Worm (Caenorhabditis elegans) whole organism, mixed stage, embryonic: Measurements from ENCODE around the gene C40H1.7.

Experiments
- M03D4.4 ChIP-seq: sonication (generic microtip); optimal IDR thresholded peaks from 2 replicates; lab custom pipeline; 2017; ENCODE audit warnings: mild to moderate bottlenecking, missing genetic modification characterization, missing compliant biosample characterization
- blmp-1 ChIP-seq: fragments of 150-350 bp; optimal IDR thresholded peaks from 2 replicates; lab custom pipeline; 2014; ENCODE audit warnings: missing biosample characterization, missing genetic modification characterization
- ceh-39 ChIP-seq: fragments of 150-350 bp; optimal IDR thresholded peaks from 2 replicates; lab custom pipeline; 2014; ENCODE audit warnings: missing biosample characterization, missing genetic modification characterization
- ceh-43 ChIP-seq: fragments of 200-800 bp; sonication (Bioruptor generic); optimal IDR thresholded peaks from 2 replicates; lab custom pipeline; 2018; ENCODE audit warnings: mild to moderate bottlenecking, missing genetic modification characterization, moderate library complexity, missing compliant biosample characterization
- ceh-83 ChIP-seq: fragments of 200-800 bp; sonication (Bioruptor generic); optimal IDR thresholded peaks from 2 replicates; lab custom pipeline; 2018; ENCODE audit warnings: mild to moderate bottlenecking, missing genetic modification characterization, missing compliant biosample characterization
- ces-1 ChIP-seq: fragments of 150-350 bp; optimal IDR thresholded peaks from 2 replicates; lab custom pipeline; 2014; ENCODE audit warnings: missing biosample characterization, missing genetic modification reagents, missing genetic modification characterization
- drap-1 ChIP-seq: fragments of 200-800 bp; sonication (Bioruptor generic); optimal IDR thresholded peaks from 3 replicates; lab custom pipeline; 2018; ENCODE audit warnings: mild to moderate bottlenecking, missing genetic modification characterization, missing compliant biosample characterization
- elt-1 ChIP-seq: sonication (generic microtip); optimal IDR thresholded peaks from 2 replicates; lab custom pipeline; 2017; ENCODE audit warnings: missing genetic modification characterization, mild to moderate bottlenecking, missing compliant biosample characterization, antibody characterized with exemption, moderate library complexity, borderline replicate concordance; ENCODE audit not compliant: insufficient read depth
- elt-3 ChIP-seq: fragments of 150-350 bp; optimal IDR thresholded peaks from 2 replicates; lab custom pipeline; 2014; ENCODE audit warnings: missing biosample characterization, missing genetic modification characterization
- ham-2 ChIP-seq: fragments of 200-800 bp; sonication (Bioruptor generic); optimal IDR thresholded peaks from 2 replicates; lab custom pipeline; 2018; ENCODE audit warnings: mild to moderate bottlenecking, missing genetic modification characterization, missing compliant biosample characterization
- hlh-1 ChIP-seq: fragments of 150-350 bp; optimal IDR thresholded peaks from 2 replicates; lab custom pipeline; 2014; ENCODE audit warnings: missing biosample characterization, missing genetic modification reagents, missing genetic modification characterization
- lin-13 ChIP-seq: fragments of 150-350 bp; optimal IDR thresholded peaks from 2 replicates; lab custom pipeline; 2014; ENCODE audit warnings: missing biosample characterization, missing genetic modification characterization
- lin-32 ChIP-seq: fragments of 200-800 bp; sonication (Bioruptor generic); optimal IDR thresholded peaks from 2 replicates; lab custom pipeline; 2018; ENCODE audit warnings: mild to moderate bottlenecking, missing genetic modification characterization, missing compliant biosample characterization
- mab-5 ChIP-seq: fragments of 150-350 bp; optimal IDR thresholded peaks from 2 replicates; lab custom pipeline; 2014; ENCODE audit warnings: missing biosample characterization, missing genetic modification characterization
- mep-1 ChIP-seq: fragments of 150-350 bp; optimal IDR thresholded peaks from 2 replicates; lab custom pipeline; 2017; ENCODE audit warnings: missing biosample characterization, missing genetic modification reagents, missing genetic modification characterization, inconsistent platforms
- mls-2 ChIP-seq: sonication (generic microtip); optimal IDR thresholded peaks from 2 replicates; lab custom pipeline; 2016; ENCODE audit warnings: mild to moderate bottlenecking, missing genetic modification characterization, moderate library complexity, missing compliant biosample characterization
- nhr-12 ChIP-seq: fragments of 150-350 bp; optimal IDR thresholded peaks from 2 replicates; lab custom pipeline; 2014; ENCODE audit warnings: missing biosample characterization, missing genetic modification characterization
- nhr-237 ChIP-seq: fragments of 150-350 bp; optimal IDR thresholded peaks from 2 replicates; lab custom pipeline; 2014; ENCODE audit warnings: missing biosample characterization, missing genetic modification characterization
- nhr-28 ChIP-seq: fragments of 150-350 bp; optimal IDR thresholded peaks from 2 replicates; lab custom pipeline; 2014; ENCODE audit warnings: missing biosample characterization, missing genetic modification characterization
- nhr-76 ChIP-seq: sonication (generic microtip); optimal IDR thresholded peaks from 2 replicates; lab custom pipeline; 2017; ENCODE audit warnings: missing biosample characterization, missing genetic modification characterization
- pha-4 ChIP-seq: fragments of 150-350 bp; optimal IDR thresholded peaks from 2 replicates; lab custom pipeline; 2018; ENCODE audit warnings: missing biosample characterization, missing genetic modification reagents, missing genetic modification characterization
- sem-2 ChIP-seq: fragments of 200-800 bp; sonication (Bioruptor generic); optimal IDR thresholded peaks from 2 replicates; lab custom pipeline; 2018; ENCODE audit warnings: mild to moderate bottlenecking, missing genetic modification characterization, missing compliant biosample characterization
- sptf-1 ChIP-seq: sonication (generic microtip); optimal IDR thresholded peaks from 2 replicates; lab custom pipeline; 2017; ENCODE audit warnings: mild to moderate bottlenecking, missing genetic modification characterization, moderate library complexity, missing compliant biosample characterization
- tbx-8 ChIP-seq: fragments of 200-800 bp; sonication (Bioruptor generic); optimal IDR thresholded peaks from 2 replicates; lab custom pipeline; 2018; ENCODE audit warnings: mild to moderate bottlenecking, missing genetic modification characterization, moderate library complexity, missing compliant biosample characterization
- unc-120 ChIP-seq: sonication (generic microtip); optimal IDR thresholded peaks from 2 replicates; lab custom pipeline; 2017; ENCODE audit warnings: missing genetic modification characterization, missing compliant biosample characterization; ENCODE audit not compliant: poor library complexity, severe bottlenecking
- unc-39 ChIP-seq: fragments of 150-350 bp; optimal IDR thresholded peaks from 2 replicates; lab custom pipeline; 2014; ENCODE audit warnings: missing biosample characterization, missing genetic modification characterization
- unc-62 ChIP-seq: fragments of 150-350 bp; optimal IDR thresholded peaks from 2 replicates; lab custom pipeline; 2014; ENCODE audit warnings: missing biosample characterization, missing genetic modification reagents, missing genetic modification characterization
- zip-8 ChIP-seq: fragments of 150-350 bp; optimal IDR thresholded peaks from 2 replicates; lab custom pipeline; 2014; ENCODE audit warnings: missing biosample characterization, missing genetic modification characterization
- ztf-11 ChIP-seq: fragments of 150-350 bp; optimal IDR thresholded peaks from 2 replicates; lab custom pipeline; 2014; ENCODE audit warnings: missing biosample characterization, missing genetic modification characterization

C40H1.7 gene

DNA sequence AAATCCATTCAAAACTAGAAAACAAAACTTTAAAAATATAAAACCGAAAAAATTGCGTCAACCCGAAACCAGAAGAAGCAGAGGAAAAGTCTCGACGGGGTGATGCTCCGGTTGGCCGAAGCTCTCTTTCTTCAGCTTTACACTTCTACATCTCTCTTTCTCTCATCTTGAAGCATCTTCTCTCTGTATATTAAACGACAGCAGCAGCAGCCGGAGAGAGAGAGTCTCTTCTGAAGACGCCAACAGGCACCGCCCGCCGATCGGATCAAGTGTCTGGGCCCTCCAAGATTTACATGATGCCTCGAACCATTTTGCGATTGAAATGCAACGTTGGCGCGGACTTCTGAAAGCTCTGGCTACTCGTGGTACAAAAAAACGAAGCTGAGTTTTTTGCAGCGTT lies 21.9 kb downstream of the C40H1.7 start:
- no peak for TF ChIP-seq ceh-43
- TF ChIP-seq hlh-1 (tag; lab: Kevin White, UChicago): peak; percentile 91
- TF ChIP-seq ham-2 (GFP tag; lab: Kevin White, UChicago): no peak
- peak; percentile 24 for TF ChIP-seq unc-62 (GFP tag; lab: Kevin White, UChicago)
- TF ChIP-seq, all 35 proteins: peak for 2

DNA sequence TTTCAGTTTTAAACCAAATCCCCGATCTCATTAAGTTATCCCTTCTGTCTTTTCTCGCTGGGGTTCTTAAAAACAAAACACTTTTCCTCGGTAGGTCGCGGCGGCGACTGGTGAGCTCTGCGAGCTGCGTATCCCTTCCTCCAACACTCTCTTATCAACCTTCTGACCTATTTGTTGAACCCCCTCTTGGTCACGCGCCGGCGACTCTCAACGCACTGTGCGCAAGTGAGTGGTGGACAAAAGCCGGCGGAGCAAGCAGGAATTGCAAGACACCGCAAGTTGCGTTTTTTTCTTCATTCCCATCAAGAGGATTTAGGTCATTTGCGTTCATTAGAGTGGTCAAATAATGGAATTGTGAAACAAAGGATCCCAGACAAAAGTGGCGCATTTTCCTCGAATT lies 29.0 kb downstream of the C40H1.7 start:
- TF ChIP-seq sptf-1 (tag; lab: Kevin White, UChicago): no peak
- peak; percentile 34 for TF ChIP-seq pha-4

DNA sequence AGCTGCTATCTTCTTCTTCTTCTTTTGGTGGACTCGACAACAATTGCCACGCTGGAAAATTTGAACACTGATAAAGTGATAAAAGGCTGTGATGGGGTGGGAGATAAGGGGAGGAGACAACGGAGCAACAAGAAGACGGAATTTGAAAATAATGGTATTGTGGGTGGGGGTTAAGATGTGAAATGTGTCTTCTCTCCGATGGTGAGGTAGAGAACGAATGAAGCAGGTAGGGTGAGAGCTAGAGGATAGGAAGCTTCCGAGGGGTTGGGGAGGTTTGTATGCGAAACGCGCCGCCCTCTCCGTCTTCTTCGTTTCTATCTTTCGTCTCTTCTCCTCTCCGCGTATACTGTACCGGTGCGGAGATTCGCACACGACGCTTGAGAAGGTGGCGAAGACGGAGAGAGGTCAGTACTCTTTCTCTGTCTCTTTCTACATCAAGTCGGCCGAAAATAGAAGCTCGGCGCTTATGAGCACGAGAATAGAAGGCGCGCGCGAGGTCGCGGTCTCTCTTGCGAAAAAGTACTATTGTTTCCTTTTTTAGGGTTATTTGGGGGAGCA lies 30.7 kb downstream of the C40H1.7 start, which contains the start of gene chtb-1:
Gene chtb-1 (minus strand): TSS at position 51 of the 558 bp plus-strand sequence.
- TF ChIP-seq nhr-237 (tag; lab: Kevin White, UChicago): no peak
- no peak for TF ChIP-seq ceh-83 (GFP tag; lab: Kevin White, UChicago)
- TF ChIP-seq mab-5: no peak
- no peak for TF ChIP-seq M03D4.4 (tag; lab: Kevin White, UChicago)
- no peak for TF ChIP-seq sptf-1 (tag; lab: Kevin White, UChicago)
- TF ChIP-seq zip-8 (tag; lab: Kevin White, UChicago): no peak
- TF ChIP-seq nhr-76: no peak
- TF ChIP-seq hlh-1 (tag; lab: Kevin White, UChicago): no peak
- TF ChIP-seq mep-1 (tag; lab: Kevin White, UChicago): no peak
- TF ChIP-seq tbx-8 (GFP tag; lab: Kevin White, UChicago): no peak
- TF ChIP-seq ztf-11 (tag; lab: Kevin White, UChicago): no peak
- TF ChIP-seq lin-13: no peak
- TF ChIP-seq unc-120 (tag; lab: Kevin White, UChicago): no peak
- TF ChIP-seq ceh-43: no peak
- TF ChIP-seq elt-1 (tag; lab: Kevin White, UChicago): no peak
- no peak for TF ChIP-seq elt-3
- no peak for TF ChIP-seq drap-1 (GFP tag; lab: Kevin White, UChicago)
- no peak for TF ChIP-seq nhr-28 (tag; lab: Kevin White, UChicago)
- TF ChIP-seq, all 35 proteins: peak for 0

DNA sequence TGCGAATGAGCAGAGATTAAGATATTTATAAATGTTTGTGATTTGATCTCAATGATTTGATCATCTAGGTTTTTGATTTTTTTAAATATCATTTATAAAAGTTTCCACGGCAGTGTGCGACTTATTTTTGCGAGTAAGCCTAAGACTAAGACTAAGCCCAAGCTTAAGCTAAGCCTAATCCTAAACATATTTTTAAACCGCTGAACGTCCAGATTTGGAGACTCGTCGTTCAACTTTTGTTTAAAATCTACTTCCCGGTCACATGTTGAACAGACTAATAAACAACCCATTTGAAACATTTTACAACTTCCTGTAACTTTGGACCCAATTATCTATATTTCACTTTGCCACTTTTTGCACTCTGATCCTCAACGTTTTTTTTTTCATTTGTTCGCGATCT lies 34.2 kb downstream of the C40H1.7 start, which contains the start of gene K04H4.5:
Gene K04H4.5 (plus strand): TSS at position 301 of the 400 bp plus-strand sequence.
- TF ChIP-seq ceh-39 (tag; lab: Kevin White, UChicago) (no peak), ceh-83 (GFP tag; lab: Kevin White, UChicago) (no peak), ham-2 (GFP tag; lab: Kevin White, UChicago) (no peak), mab-5 (no peak), nhr-237 (tag; lab: Kevin White, UChicago) (no peak)
- TF ChIP-seq, all 35 proteins: peak for 0

DNA sequence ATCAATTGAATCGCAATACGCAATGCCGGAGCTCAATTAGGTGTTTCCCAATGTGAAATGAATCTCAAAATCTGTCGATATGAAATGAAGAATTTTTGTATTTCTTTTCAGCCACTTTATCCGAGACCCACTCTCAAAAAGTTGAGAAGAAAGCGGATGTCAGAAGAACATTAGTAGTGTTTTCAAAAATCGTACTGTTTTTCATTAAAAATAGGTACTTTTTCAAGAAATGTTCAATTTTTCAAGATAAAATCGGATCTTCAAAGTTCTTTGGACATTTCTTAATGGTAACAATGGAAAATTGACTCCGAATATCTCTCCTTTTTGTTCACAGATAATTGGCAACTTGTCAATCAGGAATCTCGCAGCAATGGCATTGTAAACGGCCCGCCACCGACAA lies 36.4 kb downstream of the C40H1.7 start, which contains the start of gene flp-25:
Gene flp-25 (plus strand): TSS at position 301 of the 400 bp plus-strand sequence.
- TF ChIP-seq blmp-1 (tag; lab: Kevin White, UChicago) (no peak), ceh-83 (GFP tag; lab: Kevin White, UChicago) (no peak), pha-4 (no peak), ces-1 (GFP tag; lab: Kevin White, UChicago) (no peak), lin-13 (no peak), ztf-11 (tag; lab: Kevin White, UChicago) (no peak), elt-3 (no peak), tbx-8 (GFP tag; lab: Kevin White, UChicago) (no peak), mab-5 (no peak), zip-8 (tag; lab: Kevin White, UChicago) (no peak), ceh-39 (tag; lab: Kevin White, UChicago) (no peak), mls-2 (tag; lab: Kevin White, UChicago) (no peak), nhr-28 (tag; lab: Kevin White, UChicago) (no peak), nhr-12 (tag; lab: Kevin White, UChicago) (no peak), unc-62 (GFP tag; lab: Kevin White, UChicago) (no peak)
- TF ChIP-seq, all 35 proteins: peak for 0

DNA sequence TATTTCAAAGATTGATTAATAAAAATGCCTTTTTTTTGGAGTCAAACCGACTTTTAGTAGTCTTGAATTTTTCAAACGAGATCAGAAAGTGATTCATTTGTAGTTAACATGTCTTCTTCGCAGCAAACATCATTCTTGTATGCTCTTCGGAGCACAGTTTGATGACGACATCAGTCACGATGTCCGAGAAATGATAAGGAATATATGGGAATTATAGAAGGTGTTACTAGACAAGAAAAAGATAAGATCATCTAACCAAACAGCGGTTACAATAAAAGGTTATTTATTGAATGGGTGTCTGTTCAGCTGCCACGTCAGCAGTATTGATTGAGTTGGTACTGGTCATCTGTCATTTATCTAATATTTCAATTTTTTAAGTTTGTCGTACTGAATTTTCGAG lies 41.6 kb downstream of the C40H1.7 start:
- TF ChIP-seq ztf-11 (tag; lab: Kevin White, UChicago) (no peak), unc-62 (GFP tag; lab: Kevin White, UChicago) (no peak), mab-5 (no peak), ceh-39 (tag; lab: Kevin White, UChicago) (no peak), unc-39 (tag; lab: Kevin White, UChicago) (no peak), zip-8 (tag; lab: Kevin White, UChicago) (no peak), mls-2 (tag; lab: Kevin White, UChicago) (no peak), sem-2 (GFP tag; lab: Kevin White, UChicago) (no peak), nhr-76 (no peak), pha-4 (no peak), lin-32 (GFP tag; lab: Kevin White, UChicago) (no peak), nhr-28 (tag; lab: Kevin White, UChicago) (no peak)
